Worm (Caenorhabditis elegans) whole organism, young adult: ENCODE measurements around the gene srsx-40.

Experiments used
- B0261.1 ChIP-seq: sonication (generic microtip); optimal IDR thresholded peaks from 2 replicates; lab custom pipeline; 2016; ENCODE audit warnings: mild to moderate bottlenecking, missing genetic modification characterization, moderate library complexity, missing compliant biosample characterization
- D2030.7 ChIP-seq: fragments of 200-800 bp; sonication (Bioruptor generic); IDR thresholded peaks from 2 replicates; pipeline ENCODE4 v1.3.6; 2022; ENCODE audit warnings: missing genetic modification reagents, missing genetic modification characterization, missing compliant biosample characterization
- K12H6.12 ChIP-seq: fragments of 200-800 bp; sonication (Bioruptor generic); optimal IDR thresholded peaks from 2 replicates; lab custom pipeline; 2018; ENCODE audit warnings: mild to moderate bottlenecking, missing genetic modification characterization, missing compliant biosample characterization
- Y95B8A.8 ChIP-seq: fragments of 200-800 bp; sonication (Bioruptor generic); IDR thresholded peaks from 2 replicates; pipeline ENCODE4 v1.3.6; 2022; ENCODE audit warnings: missing genetic modification reagents, missing genetic modification characterization, missing compliant biosample characterization
- aptf-2 ChIP-seq: fragments of 200-800 bp; sonication (Bioruptor generic); conservative IDR thresholded peaks from 2 replicates; pipeline ENCODE4 v1.3.6; 2022; ENCODE audit warnings: missing genetic modification reagents, missing genetic modification characterization, missing compliant biosample characterization
- atf-7 ChIP-seq: sonication (generic microtip); optimal IDR thresholded peaks from 2 replicates; lab custom pipeline; 2017; ENCODE audit warnings: mild to moderate bottlenecking, missing genetic modification characterization, missing compliant biosample characterization
- athp-1 ChIP-seq: sonication (generic microtip); optimal IDR thresholded peaks from 2 replicates; lab custom pipeline; 2017; ENCODE audit warnings: mild to moderate bottlenecking, missing genetic modification characterization, missing compliant biosample characterization
- attf-5 ChIP-seq: fragments of 200-800 bp; sonication (Bioruptor generic); optimal IDR thresholded peaks from 2 replicates; lab custom pipeline; 2018; ENCODE audit warnings: mild to moderate bottlenecking, missing genetic modification characterization, missing compliant biosample characterization
- bed-1 ChIP-seq: fragments of 200-800 bp; sonication (Bioruptor generic); IDR thresholded peaks from 2 replicates; pipeline ENCODE4 v1.3.6; 2022; ENCODE audit warnings: missing genetic modification reagents, missing genetic modification characterization, missing compliant biosample characterization
- cebp-1 ChIP-seq, 2 experiments: fragments of 200-800 bp in 1 of 2; sonication (Bioruptor generic) in 1 of 2; sonication (generic microtip) in 1 of 2; IDR thresholded peaks in 1 of 2; optimal IDR thresholded peaks in 1 of 2; 2 replicates each; pipeline versions ENCODE4 v1.3.6 to Lab custom; 2017 to 2022; ENCODE audit warnings: missing compliant biosample characterization in 2 of 2, missing genetic modification characterization in 2 of 2, mild to moderate bottlenecking in 1 of 2, missing genetic modification reagents in 1 of 2, moderate library complexity in 1 of 2
- ceh-27 ChIP-seq: fragments of 200-800 bp; sonication (Bioruptor generic); optimal IDR thresholded peaks from 2 replicates; lab custom pipeline; 2018; ENCODE audit warnings: mild to moderate bottlenecking, missing genetic modification characterization, moderate library complexity, missing compliant biosample characterization
- ceh-58 ChIP-seq: fragments of 200-800 bp; sonication (Bioruptor generic); IDR thresholded peaks from 2 replicates; pipeline ENCODE4 v1.3.6; 2022; ENCODE audit warnings: missing genetic modification characterization, missing compliant biosample characterization
- chd-7 ChIP-seq: sonication (generic microtip); optimal IDR thresholded peaks from 2 replicates; lab custom pipeline; 2016; ENCODE audit warnings: mild to moderate bottlenecking, missing genetic modification characterization, moderate library complexity, missing compliant biosample characterization
- dox-1 ChIP-seq: fragments of 200-800 bp; sonication (Bioruptor generic); IDR thresholded peaks from 2 replicates; pipeline ENCODE4 v1.3.6; 2022; ENCODE audit warnings: missing genetic modification reagents, missing genetic modification characterization, missing compliant biosample characterization
- dpl-1 ChIP-seq: fragments of 150-350 bp; optimal IDR thresholded peaks from 2 replicates; lab custom pipeline; 2014; ENCODE audit warnings: missing biosample characterization, missing genetic modification reagents, missing genetic modification characterization
- egl-18 ChIP-seq: fragments of 200-800 bp; sonication (Bioruptor generic); IDR thresholded peaks from 2 replicates; pipeline ENCODE4 v1.3.6; 2022; ENCODE audit warnings: missing genetic modification reagents, missing genetic modification characterization, missing compliant biosample characterization
- egrh-3 ChIP-seq: fragments of 200-800 bp; sonication (Bioruptor generic); IDR thresholded peaks from 2 replicates; pipeline ENCODE4 v1.3.6; 2022; ENCODE audit warnings: missing genetic modification reagents, missing genetic modification characterization, missing compliant biosample characterization
- hmg-1.2 ChIP-seq: fragments of 200-800 bp; sonication (Bioruptor generic); IDR thresholded peaks from 2 replicates; pipeline ENCODE4 v1.3.6; 2022; ENCODE audit warnings: missing genetic modification reagents, missing genetic modification characterization, missing compliant biosample characterization
- hmg-20 ChIP-seq: fragments of 200-800 bp; sonication (Bioruptor generic); IDR thresholded peaks from 2 replicates; pipeline ENCODE4 v1.3.6; 2022; ENCODE audit warnings: missing genetic modification reagents, missing genetic modification characterization, missing compliant biosample characterization
- lin-40 ChIP-seq: sonication (generic microtip); optimal IDR thresholded peaks from 2 replicates; lab custom pipeline; 2016; ENCODE audit warnings: missing genetic modification characterization, mild to moderate bottlenecking, missing compliant biosample characterization, missing genotype, missing genetic modification reagents
- lin-54 ChIP-seq: fragments of 200-800 bp; sonication (Bioruptor generic); optimal IDR thresholded peaks from 2 replicates; lab custom pipeline; 2018; ENCODE audit warnings: mild to moderate bottlenecking, missing genetic modification characterization, missing compliant biosample characterization
- madf-10 ChIP-seq: sonication (generic microtip); optimal IDR thresholded peaks from 2 replicates; lab custom pipeline; 2016; ENCODE audit warnings: mild to moderate bottlenecking, missing genetic modification characterization, missing compliant biosample characterization
- mcd-1 ChIP-seq: fragments of 200-800 bp; sonication (Bioruptor generic); IDR thresholded peaks from 2 replicates; pipeline ENCODE4 v1.3.6; 2022; ENCODE audit warnings: missing genetic modification reagents, missing genetic modification characterization, missing compliant biosample characterization
- nfyb-1 ChIP-seq: fragments of 200-800 bp; sonication (Bioruptor generic); IDR thresholded peaks from 2 replicates; pipeline ENCODE4 v1.3.6; 2022; ENCODE audit warnings: missing genetic modification reagents, missing genetic modification characterization, missing compliant biosample characterization
- pbrm-1 ChIP-seq: fragments of 200-800 bp; sonication (Bioruptor generic); IDR thresholded peaks from 2 replicates; pipeline ENCODE4 v1.3.6; 2022; ENCODE audit warnings: missing genetic modification reagents, missing genetic modification characterization, missing compliant biosample characterization
- pha-4 ChIP-seq: fragments of 150-350 bp; sonication (generic microtip); optimal IDR thresholded peaks from 2 replicates; lab custom pipeline; 2014; ENCODE audit warnings: missing biosample characterization, missing genetic modification reagents, missing genetic modification characterization
- snpc-1.1 ChIP-seq: sonication (generic microtip); optimal IDR thresholded peaks from 2 replicates; lab custom pipeline; 2017; ENCODE audit warnings: missing genetic modification characterization, mild to moderate bottlenecking, missing compliant biosample characterization, antibody characterized with exemption, moderate library complexity, missing genotype, missing genetic modification reagents; ENCODE audit not compliant: insufficient read depth
- snpc-3.4 ChIP-seq: sonication (generic microtip); optimal IDR thresholded peaks from 2 replicates; lab custom pipeline; 2017; ENCODE audit warnings: missing genetic modification characterization, mild to moderate bottlenecking, missing compliant biosample characterization, antibody characterized with exemption, moderate library complexity, missing genotype, missing genetic modification reagents
- snpc-4 ChIP-seq, 5 experiments: fragments of 150-350 bp in 1 of 5; sonication (generic microtip) in 4 of 5; optimal IDR thresholded peaks; 2 replicates each; lab custom pipeline; 2014 to 2018; ENCODE audit warnings: missing genetic modification characterization in 5 of 5, missing biosample characterization in 3 of 5, antibody characterized with exemption in 2 of 5, mild to moderate bottlenecking in 2 of 5, missing compliant biosample characterization in 2 of 5, missing genotype in 2 of 5, moderate library complexity in 2 of 5, missing genetic modification reagents in 1 of 5
- somi-1 ChIP-seq: fragments of 200-800 bp; sonication (Bioruptor generic); optimal IDR thresholded peaks from 2 replicates; lab custom pipeline; 2018; ENCODE audit warnings: mild to moderate bottlenecking, missing genetic modification characterization, missing compliant biosample characterization
- zfh-2 ChIP-seq: fragments of 200-800 bp; sonication (Bioruptor generic); conservative IDR thresholded peaks from 2 replicates; pipeline ENCODE4 v1.3.6; 2022; ENCODE audit warnings: missing genetic modification reagents, missing genetic modification characterization, missing compliant biosample characterization
- ztf-25 ChIP-seq: fragments of 200-800 bp; sonication (Bioruptor generic); IDR thresholded peaks from 2 replicates; pipeline ENCODE4 v1.3.6; 2022; ENCODE audit warnings: missing genetic modification reagents, missing genetic modification characterization, missing compliant biosample characterization
- ztf-26 ChIP-seq: sonication (generic microtip); optimal IDR thresholded peaks from 2 replicates; lab custom pipeline; 2017; ENCODE audit warnings: missing genetic modification characterization, missing compliant biosample characterization
- ztf-6 ChIP-seq: fragments of 200-800 bp; sonication (Bioruptor generic); IDR thresholded peaks from 2 replicates; pipeline ENCODE4 v1.3.6; 2022; ENCODE audit warnings: missing genetic modification reagents, missing genetic modification characterization, missing compliant biosample characterization

Gene srsx-40

DNA sequence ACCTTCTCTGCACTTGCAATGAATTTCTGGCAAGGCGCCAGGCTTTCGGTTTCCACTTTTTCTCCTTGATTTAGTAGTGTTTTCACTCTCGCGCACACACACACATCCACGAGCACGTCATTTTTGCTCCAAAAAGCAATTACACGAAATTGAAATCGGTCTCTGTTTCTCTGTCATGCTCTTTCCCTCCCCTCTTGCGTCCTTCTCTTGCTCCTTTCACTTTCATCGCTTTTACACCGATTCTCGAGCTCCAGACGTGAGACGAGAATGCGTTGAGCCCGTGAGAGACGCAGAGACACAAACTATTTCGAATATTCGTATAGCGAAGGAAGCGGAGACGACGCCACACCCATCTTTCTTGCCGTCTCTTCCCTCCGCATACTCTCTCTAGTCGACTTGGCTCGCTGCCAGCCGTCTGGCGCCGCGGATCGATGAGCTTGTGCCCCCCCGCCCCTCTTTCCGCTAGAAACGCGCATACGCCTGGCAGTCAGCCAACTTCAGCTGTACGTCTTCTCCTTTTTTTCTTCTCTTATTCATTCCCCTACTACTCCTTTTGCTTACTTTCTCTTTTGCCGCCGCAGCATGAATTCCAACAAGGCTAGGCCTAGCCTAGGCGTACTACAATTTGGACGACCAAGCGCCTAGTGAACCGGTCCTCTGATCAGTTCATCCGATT, 24.7 kb upstream of the srsx-40 start (continued):
- no peak for TF ChIP-seq snpc-4 (GFP tag; optimal IDR thresholded peaks at IDR 0.05; lab: Kevin White, UChicago)
- peak in 2 of 4 experiments; percentile 22 to 54 for TF ChIP-seq snpc-4 (tag; optimal IDR thresholded peaks at IDR 0.05; lab: Kevin White, UChicago)
- TF ChIP-seq hmg-1.2 (GFP tag; lab: Robert Waterston, UW) = peak; percentile 84
- peak; percentile 81 for TF ChIP-seq atf-7 (tag; lab: Kevin White, UChicago)
- no peak for TF ChIP-seq ztf-6 (GFP tag; lab: Robert Waterston, UW)
- TF ChIP-seq athp-1 = peak; percentile 22
- peak; percentile 43; the same call in 1 of the 2 replicates for TF ChIP-seq dox-1
- no peak for TF ChIP-seq snpc-3.4 (tag; lab: Kevin White, UChicago)
- TF ChIP-seq pbrm-1 (GFP tag; lab: Robert Waterston, UW) = 0 out of 2 replicates have a peak, but pooled peaks have one; percentile 25
- TF ChIP-seq lin-40 (tag; lab: Kevin White, UChicago) = peak; percentile 83
- no peak for TF ChIP-seq dpl-1 (GFP tag; lab: Kevin White, UChicago)
- no peak for TF ChIP-seq snpc-1.1
- TF ChIP-seq somi-1 (GFP tag; lab: Kevin White, UChicago) = peak; percentile 46
- peak; percentile 48 for TF ChIP-seq ceh-27 (GFP tag; lab: Kevin White, UChicago)
- peak; percentile 39 for TF ChIP-seq chd-7 (tag; lab: Kevin White, UChicago)
- no peak for TF ChIP-seq lin-54 (GFP tag; lab: Kevin White, UChicago)
- TF ChIP-seq ztf-25 = no peak
- no peak for TF ChIP-seq B0261.1 (tag; lab: Kevin White, UChicago)
- TF ChIP-seq nfyb-1 = peak; percentile 74; the same call in 1 of the 2 replicates
- TF ChIP-seq egrh-3 (GFP tag; lab: Robert Waterston, UW) = peak; percentile 78; the same call in 1 of the 2 replicates
- peak; percentile 34 for TF ChIP-seq madf-10 (tag; lab: Kevin White, UChicago)
- no peak for TF ChIP-seq aptf-2 (GFP tag; lab: Robert Waterston, UW)
- peak; percentile 99 for TF ChIP-seq zfh-2 (GFP tag; lab: Robert Waterston, UW)
- TF ChIP-seq ceh-58 (GFP tag; lab: Robert Waterston, UW) = no peak
- no peak for TF ChIP-seq cebp-1 (GFP tag; IDR thresholded peaks at IDR 0.05; lab: Robert Waterston, UW)
- TF ChIP-seq cebp-1 (tag; optimal IDR thresholded peaks at IDR 0.05; lab: Kevin White, UChicago) = peak; percentile 80
- peak; percentile 53 for TF ChIP-seq attf-5 (GFP tag; lab: Kevin White, UChicago)
- peak; percentile 67 for TF ChIP-seq mcd-1
- TF ChIP-seq K12H6.12 = peak; percentile 94
- TF ChIP-seq hmg-20 = no peak
- TF ChIP-seq Y95B8A.8 (GFP tag; lab: Robert Waterston, UW) = no peak
- TF ChIP-seq, all 124 proteins: peak for 24

DNA sequence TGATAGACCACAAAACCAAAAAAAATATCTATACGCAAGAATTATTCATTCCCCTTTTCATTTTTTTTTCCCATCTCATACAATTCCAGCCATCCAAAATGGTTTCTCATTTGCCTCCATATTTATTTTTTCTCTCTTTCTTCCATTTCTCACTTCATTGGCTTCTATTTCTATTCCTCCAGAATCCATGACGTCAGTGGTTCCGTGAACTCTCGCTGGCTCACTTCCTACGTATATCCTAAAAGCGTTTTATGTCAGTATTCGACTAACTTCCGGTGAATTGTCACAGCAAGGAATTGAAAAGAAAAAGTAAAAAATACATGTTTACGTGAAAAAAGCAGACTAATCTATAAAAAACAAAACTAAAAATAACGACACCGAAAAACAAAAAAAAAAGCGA, 23.5 kb upstream of the srsx-40 start:
- no peak for TF ChIP-seq D2030.7 (GFP tag; lab: Robert Waterston, UW)
- no peak for TF ChIP-seq ztf-26 (tag; lab: Kevin White, UChicago)
- no peak for TF ChIP-seq B0261.1 (tag; lab: Kevin White, UChicago)
- TF ChIP-seq egl-18 = no peak
- TF ChIP-seq chd-7 (tag; lab: Kevin White, UChicago) = no peak
- no peak for TF ChIP-seq pha-4 (tag; lab: Kevin White, UChicago)

DNA sequence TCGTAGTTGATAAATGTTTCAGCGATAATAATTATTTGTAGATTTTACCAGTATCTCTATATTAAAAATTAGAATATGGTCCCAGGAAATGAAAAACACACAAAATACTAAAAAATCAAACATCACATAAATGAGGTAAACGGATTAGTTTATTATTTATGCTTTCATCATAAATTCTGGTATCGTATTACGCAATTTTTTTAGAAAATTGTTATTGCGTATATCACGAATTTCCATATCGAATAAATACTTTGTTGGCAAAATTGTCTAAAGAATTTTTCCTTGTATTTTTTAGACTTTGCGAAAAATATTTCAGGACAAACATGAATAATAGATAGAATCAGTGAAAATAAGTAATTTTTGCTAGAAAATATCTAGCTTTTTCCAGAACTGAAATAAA, 22.8 kb upstream of the srsx-40 start:
- TF ChIP-seq K12H6.12 = no peak
- TF ChIP-seq aptf-2 (GFP tag; lab: Robert Waterston, UW) = no peak
- TF ChIP-seq bed-1 (GFP tag; lab: Robert Waterston, UW) = no peak
- TF ChIP-seq snpc-3.4 (tag; lab: Kevin White, UChicago) = no peak
